Fruit fly (Drosophila melanogaster): ENCODE results near the gene mRpS24.

DNA sequence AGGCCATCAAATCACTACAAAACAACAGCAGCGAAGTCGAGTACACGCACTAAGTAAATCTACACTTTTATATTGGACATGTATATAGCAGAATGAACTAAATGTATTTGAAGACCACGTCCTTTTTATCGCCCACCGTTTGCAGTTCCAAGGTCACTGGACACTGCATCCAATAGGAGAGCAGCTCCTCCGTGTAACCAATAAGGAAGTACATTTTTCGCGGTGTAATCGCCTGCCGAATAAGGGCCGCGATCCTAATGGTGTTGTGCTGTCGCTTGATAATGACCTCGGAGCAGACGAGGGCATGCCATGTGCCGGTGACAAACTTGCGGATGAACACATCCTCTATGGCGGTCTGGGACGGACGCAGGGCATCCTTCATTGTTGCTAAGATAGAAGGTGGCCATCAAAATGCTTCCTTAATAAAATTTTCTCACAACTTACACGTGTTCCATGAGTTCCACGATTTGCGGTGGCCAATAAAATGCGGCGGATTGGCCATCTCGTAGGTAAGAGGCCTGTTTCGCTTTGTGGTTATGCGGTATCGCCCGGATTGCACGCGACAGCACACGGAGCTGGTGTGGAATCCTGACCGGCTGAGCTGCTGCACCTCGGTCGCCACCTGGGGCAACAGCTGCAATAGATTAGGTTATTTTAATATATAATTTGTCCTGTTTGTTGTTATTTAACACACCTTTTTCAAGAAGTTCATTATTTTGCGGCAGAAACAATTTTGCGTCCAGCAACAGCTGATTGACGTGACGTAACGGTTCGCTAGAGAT lies at the start of gene mRpS24:
- no peak for TF ChIP-seq lola (GFP tag; optimal IDR thresholded peaks at IDR 0.05)
- no peak for TF ChIP-seq pnt (GFP tag; optimal IDR thresholded peaks at IDR 0.05)
- TF ChIP-seq Dip3 (GFP tag; optimal IDR thresholded peaks at IDR 0.05), result no peak
- TF ChIP-seq CG17612 (GFP tag; IDR thresholded peaks at IDR 0.05), result no peak
- TF ChIP-seq CG15514 (GFP tag; optimal IDR thresholded peaks at IDR 0.05), result no peak
- no peak for TF ChIP-seq CG10431 (GFP tag; optimal IDR thresholded peaks at IDR 0.05)
- no peak for TF ChIP-seq D (optimal IDR thresholded peaks at IDR 0.05)
- no peak for TF ChIP-seq D (GFP tag; optimal IDR thresholded peaks at IDR 0.05)
- no peak for TF ChIP-seq bbx (GFP tag; IDR thresholded peaks at IDR 0.05; ENCODE audit: partially characterized antibody)
